Worm (Caenorhabditis elegans): ENCODE data around the gene F36F12.2.

F36F12.2 gene

ce11 chrV:2135323-2135722, 40.2 kb upstream of the F36F12.2 start:
- peak; percentile 21 for TF ChIP-seq sox-4 (tag; optimal IDR thresholded peaks at IDR 0.05)
- no peak for TF ChIP-seq ceh-30 (tag; optimal IDR thresholded peaks at IDR 0.05)
- TF ChIP-seq unc-42 (tag; optimal IDR thresholded peaks at IDR 0.05): peak; percentile 3

DNA sequence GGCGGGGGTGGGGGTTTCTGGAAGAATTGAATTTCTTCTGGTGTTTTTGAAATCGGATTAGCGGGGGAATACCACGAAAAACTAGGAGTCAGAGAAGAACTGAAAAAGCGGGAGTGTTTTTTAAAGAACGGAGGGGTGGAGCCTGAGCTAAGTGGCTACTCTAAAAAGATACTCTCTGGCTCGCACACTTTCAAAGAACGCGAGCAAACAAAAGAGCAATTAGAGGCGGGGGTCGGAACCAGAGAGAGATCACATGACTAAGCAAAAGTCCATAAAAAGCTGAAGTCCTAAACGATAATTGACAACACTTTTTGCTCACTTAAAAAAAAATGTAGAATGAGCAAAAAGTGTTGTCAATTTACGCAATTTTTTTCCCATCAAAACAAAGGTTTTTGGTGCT, 39.2 kb upstream of the F36F12.2 start:
- TF ChIP-seq unc-86 (tag; optimal IDR thresholded peaks at IDR 0.05) (no peak), ceh-45 (GFP tag; IDR thresholded peaks at IDR 0.05) (no peak), ceh-48 (tag; optimal IDR thresholded peaks at IDR 0.05) (no peak), unc-42 (tag; optimal IDR thresholded peaks at IDR 0.05) (peak; percentile 19), fkh-6 (tag; optimal IDR thresholded peaks at IDR 0.05) (no peak), ceh-30 (tag; optimal IDR thresholded peaks at IDR 0.05) (no peak), odd-2 (tag; optimal IDR thresholded peaks at IDR 0.05) (no peak), unc-3 (GFP tag; conservative IDR thresholded peaks at IDR 0.05) (no peak), unc-3 (tag; optimal IDR thresholded peaks at IDR 0.05) (no peak), fkh-10 (GFP tag; optimal IDR thresholded peaks at IDR 0.05) (no peak), fax-1 (tag; optimal IDR thresholded peaks at IDR 0.05) (no peak), hlh-30 (tag; optimal IDR thresholded peaks at IDR 0.05; ENCODE audit: insufficient read depth) (peak; percentile 56), lim-6 (tag; optimal IDR thresholded peaks at IDR 0.05) (no peak), eyg-1 (tag; optimal IDR thresholded peaks at IDR 0.05) (no peak), T23F11.4 (GFP tag; optimal IDR thresholded peaks at IDR 0.05) (no peak), elt-4 (tag; optimal IDR thresholded peaks at IDR 0.05) (no peak), hlh-6 (tag; optimal IDR thresholded peaks at IDR 0.05) (no peak)

DNA sequence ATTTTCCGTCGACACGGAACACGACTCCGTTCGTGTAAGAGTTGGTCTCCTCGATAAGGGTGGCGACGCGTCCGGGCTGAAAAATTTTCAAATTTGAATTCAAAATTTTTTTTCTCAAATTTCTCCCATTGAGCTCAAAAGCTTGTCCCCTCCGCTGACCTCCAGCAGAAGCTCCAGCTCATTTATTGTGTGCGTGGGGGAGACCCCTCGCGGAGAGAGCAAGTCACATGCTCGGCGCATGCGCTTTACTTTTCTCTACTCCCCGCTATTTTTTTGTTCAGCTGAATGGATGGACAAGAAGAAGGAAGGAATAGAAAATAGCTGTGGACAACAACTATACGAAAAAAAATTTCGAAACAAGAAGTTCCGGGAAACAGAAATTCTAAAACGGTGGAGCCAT, 38.4 kb upstream of the F36F12.2 start:
- peak; percentile 71 for TF ChIP-seq hlh-30 (tag; optimal IDR thresholded peaks at IDR 0.05; ENCODE audit: insufficient read depth)
- no peak for TF ChIP-seq Y22D7AL.16 (tag; optimal IDR thresholded peaks at IDR 0.05)
- TF ChIP-seq tbx-2 (tag; optimal IDR thresholded peaks at IDR 0.05): peak; percentile 30
- no peak for TF ChIP-seq elt-2 (tag; optimal IDR thresholded peaks at IDR 0.05)
- no peak for TF ChIP-seq nhr-11 (tag; optimal IDR thresholded peaks at IDR 0.05)
- no peak for TF ChIP-seq pax-1 (tag; optimal IDR thresholded peaks at IDR 0.05)
- TF ChIP-seq ref-2 (tag; optimal IDR thresholded peaks at IDR 0.05): peak; percentile 50
- no peak for TF ChIP-seq madf-2 (tag; optimal IDR thresholded peaks at IDR 0.05)
- no peak for TF ChIP-seq ceh-45 (GFP tag; IDR thresholded peaks at IDR 0.05)
- peak; percentile 62 for TF ChIP-seq ceh-31 (tag; optimal IDR thresholded peaks at IDR 0.05)
- TF ChIP-seq ceh-22 (tag; optimal IDR thresholded peaks at IDR 0.05): no peak
- TF ChIP-seq dve-1 (tag; optimal IDR thresholded peaks at IDR 0.05): no peak
- TF ChIP-seq che-1 (tag; optimal IDR thresholded peaks at IDR 0.05): no peak
- no peak for TF ChIP-seq T23F11.4 (GFP tag; optimal IDR thresholded peaks at IDR 0.05)
- peak; percentile 0 for TF ChIP-seq unc-42 (tag; optimal IDR thresholded peaks at IDR 0.05)
- TF ChIP-seq hlh-15 (tag; optimal IDR thresholded peaks at IDR 0.05): no peak
- no peak for TF ChIP-seq pros-1 (tag; optimal IDR thresholded peaks at IDR 0.05)
- TF ChIP-seq nfya-1 (tag; optimal IDR thresholded peaks at IDR 0.05): peak; percentile 39
- TF ChIP-seq ceh-18 (tag; optimal IDR thresholded peaks at IDR 0.05): peak; percentile 67
- no peak for TF ChIP-seq unc-86 (tag; optimal IDR thresholded peaks at IDR 0.05)
- no peak for TF ChIP-seq rnt-1 (tag; optimal IDR thresholded peaks at IDR 0.05)
- no peak for TF ChIP-seq fkh-6 (tag; optimal IDR thresholded peaks at IDR 0.05)
- TF ChIP-seq C38D4.7 (GFP tag; optimal IDR thresholded peaks at IDR 0.05): no peak
- TF ChIP-seq ceh-14 (tag; optimal IDR thresholded peaks at IDR 0.05): no peak
- TF ChIP-seq sox-4 (tag; optimal IDR thresholded peaks at IDR 0.05): no peak
- TF ChIP-seq pag-3 (tag; optimal IDR thresholded peaks at IDR 0.05; ENCODE audit: borderline replicate concordance): no peak

DNA sequence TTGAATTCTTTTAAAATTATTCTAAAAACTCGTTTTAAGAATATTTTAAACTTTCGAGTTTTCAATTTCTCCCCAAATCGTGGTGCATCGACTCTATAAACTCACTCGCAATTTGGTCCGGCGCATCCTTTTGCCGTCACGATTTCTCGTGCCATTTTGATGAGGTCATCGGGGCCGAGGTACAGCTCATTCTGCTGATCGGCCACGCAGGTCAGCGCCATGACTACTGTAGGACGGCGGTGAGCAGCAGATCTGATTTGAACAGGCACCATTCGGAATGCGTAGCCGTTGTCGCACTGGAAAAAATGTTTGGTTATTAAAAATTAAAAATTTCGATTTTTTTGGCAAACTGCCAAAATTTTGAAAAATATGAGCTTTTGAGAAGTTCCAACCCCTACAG, 37.6 kb upstream of the F36F12.2 start:
- TF ChIP-seq pax-1 (tag; optimal IDR thresholded peaks at IDR 0.05) (no peak), madf-2 (tag; optimal IDR thresholded peaks at IDR 0.05) (no peak), dmd-4 (tag; optimal IDR thresholded peaks at IDR 0.05; ENCODE audit: borderline replicate concordance) (no peak), lim-6 (tag; optimal IDR thresholded peaks at IDR 0.05) (no peak), ceh-9 (tag; optimal IDR thresholded peaks at IDR 0.05) (no peak), ceh-34 (tag; optimal IDR thresholded peaks at IDR 0.05) (no peak), sox-2 (GFP tag; IDR thresholded peaks at IDR 0.05) (no peak), unc-42 (tag; optimal IDR thresholded peaks at IDR 0.05) (no peak), fkh-6 (tag; optimal IDR thresholded peaks at IDR 0.05) (no peak), pha-2 (tag; optimal IDR thresholded peaks at IDR 0.05) (no peak), ceh-45 (GFP tag; IDR thresholded peaks at IDR 0.05) (no peak), pros-1 (tag; optimal IDR thresholded peaks at IDR 0.05) (no peak), ztf-16 (tag; optimal IDR thresholded peaks at IDR 0.05) (no peak), unc-86 (tag; optimal IDR thresholded peaks at IDR 0.05) (no peak)

All from whole organism, late embryonic.